Worm (Caenorhabditis elegans) whole organism, L4 larva: Measurements from ENCODE around the gene srz-13.

Experiments
- F37D6.2 ChIP-seq: sonication (generic microtip); optimal IDR thresholded peaks from 2 replicates; lab custom pipeline; 2016; ENCODE audit warnings: mild to moderate bottlenecking, missing genetic modification characterization, missing compliant biosample characterization
- Y105C5A.15 ChIP-seq: fragments of 200-800 bp; sonication (Bioruptor generic); IDR thresholded peaks from 2 replicates; pipeline ENCODE4 v1.3.6; 2022; ENCODE audit warnings: missing genetic modification characterization, missing compliant biosample characterization
- ZK546.5 ChIP-seq, 2 experiments: sonication (generic microtip); optimal IDR thresholded peaks; 2 replicates each; lab custom pipeline; 2017; ENCODE audit warnings: missing biosample characterization in 2 of 2, missing genetic modification characterization in 2 of 2
- ama-1 ChIP-seq: fragments of 150-350 bp; optimal IDR thresholded peaks from 2 replicates; lab custom pipeline; 2014; ENCODE audit warnings: inconsistent platforms, mixed read lengths
- attf-4 ChIP-seq: sonication (generic microtip); optimal IDR thresholded peaks from 3 replicates; lab custom pipeline; 2017; ENCODE audit warnings: missing biosample characterization, missing genetic modification characterization
- ceh-62 ChIP-seq: sonication (generic microtip); optimal IDR thresholded peaks from 2 replicates; lab custom pipeline; 2017; ENCODE audit warnings: missing biosample characterization, missing genetic modification characterization
- lin-15B ChIP-seq: fragments of 150-350 bp; sonication (generic microtip); optimal IDR thresholded peaks from 3 replicates; lab custom pipeline; 2014; ENCODE audit warnings: missing biosample characterization, missing genetic modification characterization
- lsy-2 ChIP-seq, 2 experiments: fragments of 150-350 bp in 1 of 2; sonication (generic microtip) in 1 of 2; optimal IDR thresholded peaks; 2 replicates each; lab custom pipeline; 2014 to 2017; ENCODE audit warnings: missing biosample characterization in 2 of 2, missing genetic modification characterization in 2 of 2
- mdl-1 ChIP-seq, 2 experiments: fragments of 150-350 bp in 1 of 2; sonication (generic microtip) in 1 of 2; optimal IDR thresholded peaks; 2 replicates each; lab custom pipeline; 2014 to 2017; ENCODE audit warnings: missing biosample characterization in 2 of 2, missing genetic modification characterization in 2 of 2
- nhr-28 ChIP-seq: fragments of 150-350 bp; optimal IDR thresholded peaks from 2 replicates; lab custom pipeline; 2014; ENCODE audit warnings: missing biosample characterization, missing genetic modification characterization

ce11 chrV:16162124-16162735 lies 20.0 kb upstream of the srz-13 start, which contains the start of the genes str-109 and F10A3.11:
- TF ChIP-seq F37D6.2 (no peak), lin-15B (tag; lab: Kevin White, UChicago) (no peak), ZK546.5 (tag; optimal IDR thresholded peaks at IDR 0.05; lab: Kevin White, UChicago) (no peak), ceh-62 (no peak), mdl-1 (tag; optimal IDR thresholded peaks at IDR 0.05; lab: Kevin White, UChicago) (no peak), Y105C5A.15 (GFP tag; lab: Robert Waterston, UW) (no peak), ama-1 (lab: Kevin White, UChicago) (no peak), attf-4 (tag; lab: Kevin White, UChicago) (no peak), nhr-28 (tag; lab: Kevin White, UChicago) (no peak), lsy-2 (tag; optimal IDR thresholded peaks at IDR 0.05; lab: Kevin White, UChicago) (no peak)
